Fruit fly (Drosophila melanogaster) whole organism, embryonic: Measurements from ENCODE around the gene zuc.

ENCODE experiments used
- BEAF-32 ChIP-seq: fragments of 200-800 bp; sonication (Bioruptor generic); optimal IDR thresholded peaks from 3 replicates; lab custom pipeline; 2017; ENCODE audit warnings: missing biosample characterization, missing genetic modification characterization, mild to moderate bottlenecking, moderate library complexity, missing genetic modification reagents
- CG10654 ChIP-seq: fragments of 200-800 bp; sonication (Bioruptor generic); optimal IDR thresholded peaks from 2 replicates; lab custom pipeline; 2016; ENCODE audit warnings: missing biosample characterization, missing genetic modification characterization
- CG11085 ChIP-seq: fragments of 200-800 bp; sonication (Bioruptor generic); IDR thresholded peaks from 2 replicates; pipeline ENCODE4 v1.3.6; 2022; ENCODE audit warnings: missing biosample characterization, missing genetic modification characterization
- CG1233 ChIP-seq: fragments of 200-800 bp; sonication (Bioruptor generic); optimal IDR thresholded peaks from 4 replicates; lab custom pipeline; 2018; ENCODE audit warnings: missing biosample characterization, mild to moderate bottlenecking, missing genetic modification characterization
- CG13123 ChIP-seq: fragments of 200-800 bp; sonication (Bioruptor generic); optimal IDR thresholded peaks from 2 replicates; lab custom pipeline; 2016; ENCODE audit warnings: missing biosample characterization, missing genetic modification characterization
- CG13894 ChIP-seq: fragments of 200-800 bp; sonication (Bioruptor generic); optimal IDR thresholded peaks from 3 replicates; lab custom pipeline; 2018; ENCODE audit warnings: missing biosample characterization, mild to moderate bottlenecking, missing genetic modification characterization, moderate library complexity
- CG14014 ChIP-seq: fragments of 200-800 bp; sonication (Bioruptor generic); IDR thresholded peaks from 2 replicates; pipeline ENCODE4 v1.3.6; 2022; ENCODE audit warnings: missing biosample characterization, missing genetic modification characterization
- CG15601 ChIP-seq: fragments of 200-800 bp; sonication (Bioruptor generic); optimal IDR thresholded peaks from 3 replicates; lab custom pipeline; 2019; ENCODE audit warnings: missing biosample characterization, mild to moderate bottlenecking, missing genetic modification characterization, moderate library complexity
- CG17359 ChIP-seq: fragments of 200-800 bp; sonication (Bioruptor generic); optimal IDR thresholded peaks from 3 replicates; lab custom pipeline; 2018; ENCODE audit warnings: missing biosample characterization, mild to moderate bottlenecking, missing genetic modification characterization, moderate library complexity
- CG1832 ChIP-seq: fragments of 200-800 bp; sonication (Bioruptor generic); optimal IDR thresholded peaks from 2 replicates; lab custom pipeline; 2017; ENCODE audit warnings: missing biosample characterization, mild to moderate bottlenecking, missing genetic modification characterization, inconsistent platforms
- CG30020 ChIP-seq: fragments of 200-800 bp; optimal IDR thresholded peaks from 2 replicates; lab custom pipeline; 2019; ENCODE audit warnings: missing biosample characterization, mild to moderate bottlenecking, missing genetic modification characterization, moderate library complexity
- CG3065 ChIP-seq: fragments of 200-800 bp; sonication (Bioruptor generic); optimal IDR thresholded peaks from 2 replicates; lab custom pipeline; 2016; ENCODE audit warnings: missing biosample characterization, missing genetic modification characterization
- CG33557 ChIP-seq: fragments of 200-800 bp; sonication (Bioruptor generic); optimal IDR thresholded peaks from 2 replicates; lab custom pipeline; 2019; ENCODE audit warnings: missing biosample characterization, mild to moderate bottlenecking, missing genetic modification characterization, moderate library complexity
- CG43689 ChIP-seq: fragments of 200-800 bp; sonication (Bioruptor generic); IDR thresholded peaks from 2 replicates; pipeline ENCODE4 v1.3.6; 2022; ENCODE audit warnings: missing biosample characterization, missing genetic modification characterization
- CG4820 ChIP-seq: fragments of 200-800 bp; sonication (Bioruptor generic); optimal IDR thresholded peaks from 3 replicates; lab custom pipeline; 2016; ENCODE audit warnings: missing biosample characterization, missing genetic modification characterization
- CG6272 ChIP-seq: fragments of 200-800 bp; sonication (Bioruptor generic); IDR thresholded peaks from 2 replicates; pipeline ENCODE4 v1.3.6; 2022; ENCODE audit warnings: missing biosample characterization, missing genetic modification characterization
- CG6854 ChIP-seq: fragments of 200-800 bp; sonication (Bioruptor generic); optimal IDR thresholded peaks from 3 replicates; lab custom pipeline; 2017; ENCODE audit warnings: missing biosample characterization, mild to moderate bottlenecking, missing genetic modification characterization
- CG7357 ChIP-seq: fragments of 200-800 bp; sonication (Bioruptor generic); IDR thresholded peaks from 3 replicates; pipeline ENCODE4 v1.3.6; 2022; ENCODE audit warnings: missing biosample characterization, missing genetic modification characterization
- CG8290 ChIP-seq, 3 experiments: fragments of 200-800 bp; sonication (Bioruptor generic); optimal IDR thresholded peaks; 2 replicates each; lab custom pipeline; 2016 to 2019; ENCODE audit warnings: missing biosample characterization in 3 of 3, missing genetic modification characterization in 3 of 3, mild to moderate bottlenecking in 2 of 3, moderate library complexity in 1 of 3
- CG9609 ChIP-seq: fragments of 200-800 bp; sonication (Bioruptor generic); optimal IDR thresholded peaks from 3 replicates; lab custom pipeline; 2016; ENCODE audit warnings: missing biosample characterization, missing genetic modification characterization
- CoRest ChIP-seq: fragments of 200-800 bp; sonication (Bioruptor generic); optimal IDR thresholded peaks from 3 replicates; lab custom pipeline; 2018; ENCODE audit warnings: missing biosample characterization, mild to moderate bottlenecking, missing genetic modification characterization, moderate library complexity
- D ChIP-seq, 2 experiments: fragments of 200-800 bp in 1 of 2; fragments of >200 bp in 1 of 2; sonication (Bioruptor generic) in 1 of 2; optimal IDR thresholded peaks; 2 replicates in 1 of 2; 3 replicates in 1 of 2; lab custom pipeline; 2017; ENCODE audit warnings: mild to moderate bottlenecking in 1 of 2, missing biosample characterization in 1 of 2, missing genetic modification characterization in 1 of 2, missing genetic modification reagents in 1 of 2
- Dll ChIP-seq: fragments of 200-800 bp; sonication (Bioruptor generic); IDR thresholded peaks from 4 replicates; pipeline ENCODE4 v1.3.6; 2022; ENCODE audit warnings: missing biosample characterization, missing genetic modification characterization; ENCODE audit not compliant: partially characterized antibody
- Eip74EF ChIP-seq, 2 experiments: fragments of 200-800 bp in 1 of 2; fragments of >200 bp in 1 of 2; sonication (Bioruptor generic) in 1 of 2; optimal IDR thresholded peaks; 2 replicates each; lab custom pipeline; 2017 to 2019; ENCODE audit warnings: missing biosample characterization in 2 of 2, missing genetic modification characterization in 2 of 2, mild to moderate bottlenecking in 1 of 2, moderate library complexity in 1 of 2
- Fer3 ChIP-seq: fragments of 200-800 bp; sonication (Bioruptor generic); optimal IDR thresholded peaks from 2 replicates; lab custom pipeline; 2018; ENCODE audit warnings: missing biosample characterization, mild to moderate bottlenecking, missing genetic modification characterization, moderate library complexity
- HLH54F ChIP-seq: fragments of 200-800 bp; sonication (Bioruptor generic); optimal IDR thresholded peaks from 3 replicates; lab custom pipeline; 2016; ENCODE audit warnings: missing biosample characterization, missing genetic modification characterization
- Hey ChIP-seq: fragments of 200-800 bp; sonication (Bioruptor generic); optimal IDR thresholded peaks from 3 replicates; lab custom pipeline; 2018; ENCODE audit warnings: missing biosample characterization, mild to moderate bottlenecking, missing genetic modification characterization
- MBD-R2 ChIP-seq: fragments of 200-800 bp; sonication (Bioruptor generic); IDR thresholded peaks from 2 replicates; pipeline ENCODE4 v1.3.6; 2022; ENCODE audit warnings: missing biosample characterization, missing genetic modification characterization
- NFAT ChIP-seq: fragments of 200-800 bp; sonication (Bioruptor generic); IDR thresholded peaks from 2 replicates; pipeline ENCODE4 v1.3.6; 2022; ENCODE audit warnings: missing biosample characterization, missing genetic modification characterization
- Spps ChIP-seq: fragments of 200-800 bp; sonication (Bioruptor generic); optimal IDR thresholded peaks from 2 replicates; lab custom pipeline; 2018; ENCODE audit warnings: missing biosample characterization, mild to moderate bottlenecking, missing genetic modification characterization
- bcd ChIP-seq: fragments of 200-800 bp; sonication (Bioruptor generic); optimal IDR thresholded peaks from 2 replicates; lab custom pipeline; 2017; ENCODE audit warnings: missing biosample characterization, mild to moderate bottlenecking, missing genetic modification characterization
- chinmo ChIP-seq: fragments of 200-800 bp; sonication (Bioruptor generic); IDR thresholded peaks from 4 replicates; pipeline ENCODE4 v1.3.6; 2022; ENCODE audit warnings: missing biosample characterization, missing genetic modification characterization; ENCODE audit not compliant: partially characterized antibody
- crol ChIP-seq: fragments of 200-800 bp; sonication (Bioruptor generic); IDR thresholded peaks from 2 replicates; pipeline ENCODE4 v1.3.6; 2022; ENCODE audit warnings: missing biosample characterization, missing genetic modification characterization
- exex ChIP-seq: fragments of 200-800 bp; sonication (Bioruptor generic); optimal IDR thresholded peaks from 4 replicates; lab custom pipeline; 2018; ENCODE audit warnings: missing biosample characterization, mild to moderate bottlenecking, missing genetic modification characterization, moderate library complexity
- gfzf ChIP-seq: fragments of 200-800 bp; sonication (Bioruptor generic); optimal IDR thresholded peaks from 2 replicates; lab custom pipeline; 2016; ENCODE audit warnings: missing biosample characterization, mild to moderate bottlenecking, missing genetic modification characterization, moderate library complexity
- grn ChIP-seq: fragments of 200-800 bp; sonication (Bioruptor generic); optimal IDR thresholded peaks from 3 replicates; lab custom pipeline; 2017; ENCODE audit warnings: missing biosample characterization, missing genetic modification characterization
- h ChIP-seq: fragments of >200 bp; optimal IDR thresholded peaks from 2 replicates; lab custom pipeline; 2017
- hb ChIP-seq: fragments of 200-800 bp; sonication (Bioruptor generic); IDR thresholded peaks from 3 replicates; pipeline ENCODE4 v1.3.6; 2022; ENCODE audit warnings: missing biosample characterization, missing genetic modification characterization; ENCODE audit not compliant: partially characterized antibody
- org-1 ChIP-seq: fragments of 200-800 bp; sonication (Bioruptor generic); optimal IDR thresholded peaks from 2 replicates; lab custom pipeline; 2017; ENCODE audit warnings: missing biosample characterization, missing genetic modification characterization
- run ChIP-seq: fragments of 200-800 bp; sonication (Bioruptor generic); optimal IDR thresholded peaks from 3 replicates; lab custom pipeline; 2018; ENCODE audit warnings: missing biosample characterization, mild to moderate bottlenecking, missing genetic modification characterization
- schlank ChIP-seq: fragments of 200-800 bp; sonication (Bioruptor generic); optimal IDR thresholded peaks from 2 replicates; lab custom pipeline; 2018; ENCODE audit warnings: missing biosample characterization, mild to moderate bottlenecking, missing genetic modification characterization
- sens ChIP-seq: fragments of 200-800 bp; sonication (Bioruptor generic); peaks from one replicate; lab custom pipeline; 2016; ENCODE audit warnings: missing biosample characterization, missing genetic modification characterization
- ssp ChIP-seq: fragments of 200-800 bp; sonication (Bioruptor generic); IDR thresholded peaks from 2 replicates; pipeline ENCODE4 v1.3.6; 2022; ENCODE audit warnings: missing biosample characterization, missing genetic modification characterization
- sug ChIP-seq: fragments of 200-800 bp; optimal IDR thresholded peaks from 2 replicates; lab custom pipeline; 2019; ENCODE audit warnings: missing biosample characterization, mild to moderate bottlenecking, missing genetic modification characterization, moderate library complexity
- tap ChIP-seq: fragments of 200-800 bp; optimal IDR thresholded peaks from 3 replicates; lab custom pipeline; 2019; ENCODE audit warnings: missing biosample characterization, mild to moderate bottlenecking, missing genetic modification characterization, moderate library complexity
- trem ChIP-seq: fragments of 200-800 bp; optimal IDR thresholded peaks from 3 replicates; lab custom pipeline; 2019; ENCODE audit warnings: missing biosample characterization, mild to moderate bottlenecking, missing genetic modification characterization, moderate library complexity
- wor ChIP-seq: fragments of 200-800 bp; sonication (Bioruptor generic); IDR thresholded peaks from 2 replicates; pipeline ENCODE4 v1.3.6; 2022; ENCODE audit warnings: missing biosample characterization, missing genetic modification characterization
- zen ChIP-seq: fragments of 200-800 bp; sonication (Bioruptor generic); optimal IDR thresholded peaks from 3 replicates; lab custom pipeline; 2018; ENCODE audit warnings: missing biosample characterization, mild to moderate bottlenecking, missing genetic modification characterization, moderate library complexity
- zf30C ChIP-seq: fragments of 200-800 bp; sonication (Bioruptor generic); optimal IDR thresholded peaks from 3 replicates; lab custom pipeline; 2018; ENCODE audit warnings: missing biosample characterization, mild to moderate bottlenecking, missing genetic modification characterization

zuc gene

dm6 chr2L:12029594-12030197 is 40.0 kb upstream of the zuc start (continued):
- no peak for TF ChIP-seq CG43689
- TF ChIP-seq CG6854 (GFP tag; lab: Kevin White, UChicago): no peak
- TF ChIP-seq CG7357 (GFP tag; lab: Robert Waterston, UW): no peak
- no peak for TF ChIP-seq trem (tag; lab: Kevin White, UChicago)
- TF ChIP-seq bcd (GFP tag; lab: Kevin White, UChicago): no peak
- no peak for TF ChIP-seq CG11085
- TF ChIP-seq CG13123 (GFP tag; lab: Kevin White, UChicago): no peak
- peak; percentile 33 for TF ChIP-seq sens
- no peak for TF ChIP-seq CG1832 (GFP tag; lab: Kevin White, UChicago)
- TF ChIP-seq wor (GFP tag; lab: Robert Waterston, UW): no peak
- TF ChIP-seq CG13894 (tag; lab: Kevin White, UChicago): no peak
- no peak for TF ChIP-seq CG17359
- TF ChIP-seq zf30C: no peak
- no peak for TF ChIP-seq CG14014 (GFP tag; lab: Robert Waterston, UW)
- no peak for TF ChIP-seq CG9609 (GFP tag; lab: Kevin White, UChicago)
- TF ChIP-seq CG10654: no peak
- no peak for TF ChIP-seq zen
- peak; percentile 7 for TF ChIP-seq Hey
- peak; percentile 69 for TF ChIP-seq grn (GFP tag; lab: Kevin White, UChicago)
- TF ChIP-seq CG33557 (GFP tag; lab: Kevin White, UChicago): no peak
- no peak for TF ChIP-seq CG4820 (GFP tag; lab: Kevin White, UChicago)
- TF ChIP-seq CG1233 (GFP tag; lab: Kevin White, UChicago): no peak
- no peak for TF ChIP-seq CG6272 (GFP tag; lab: Robert Waterston, UW)
- 0 out of 4 replicates have a peak, but pooled peaks have one; percentile 55 for TF ChIP-seq chinmo (GFP tag; lab: Robert Waterston, UW)
- TF ChIP-seq CoRest: no peak
- TF ChIP-seq CG15601 (tag; lab: Kevin White, UChicago): no peak
- peak; percentile 93 for TF ChIP-seq exex
- no peak for TF ChIP-seq gfzf (GFP tag; lab: Kevin White, UChicago)
- no peak for TF ChIP-seq NFAT (GFP tag; lab: Robert Waterston, UW)

- TF ChIP-seq Spps: no peak
- no peak for TF ChIP-seq Fer3
- TF ChIP-seq Eip74EF (GFP tag; optimal IDR thresholded peaks at IDR 0.05; lab: Kevin White, UChicago): peak in 1 of 2 experiments; percentile 69
- no peak for TF ChIP-seq CG1233 (GFP tag; lab: Kevin White, UChicago)
- no peak for TF ChIP-seq CG8290 (GFP tag; optimal IDR thresholded peaks at IDR 0.05; lab: Kevin White, UChicago)
- peak in 1 of 2 experiments; percentile 14 for TF ChIP-seq CG8290 (tag; optimal IDR thresholded peaks at IDR 0.05; lab: Kevin White, UChicago)
- TF ChIP-seq CG30020 (tag; lab: Kevin White, UChicago): no peak
- no peak for TF ChIP-seq HLH54F (GFP tag; lab: Kevin White, UChicago)
- no peak for TF ChIP-seq Dll (GFP tag; lab: Robert Waterston, UW)
- TF ChIP-seq CG13894 (tag; lab: Kevin White, UChicago): no peak
- TF ChIP-seq D (optimal IDR thresholded peaks at IDR 0.05; lab: Kevin White, UChicago): no peak
- no peak for TF ChIP-seq D (GFP tag; optimal IDR thresholded peaks at IDR 0.05; lab: Kevin White, UChicago)
- TF ChIP-seq CG3065 (GFP tag; lab: Kevin White, UChicago): no peak
- TF ChIP-seq run (tag; lab: Kevin White, UChicago): no peak
- TF ChIP-seq crol (GFP tag; lab: Robert Waterston, UW): 0 out of 2 replicates have a peak, but pooled peaks have one; percentile 22
- no peak for TF ChIP-seq MBD-R2
- TF ChIP-seq h (lab: Kevin White, UChicago): no peak
- no peak for TF ChIP-seq ssp (GFP tag; lab: Robert Waterston, UW)
- no peak for TF ChIP-seq org-1 (GFP tag; lab: Kevin White, UChicago)
- no peak for TF ChIP-seq schlank
- no peak for TF ChIP-seq tap
- TF ChIP-seq BEAF-32 (GFP tag; lab: Kevin White, UChicago): no peak
- TF ChIP-seq zf30C: no peak
- TF ChIP-seq hb (GFP tag; lab: Robert Waterston, UW): no peak
- peak; percentile 43 for TF ChIP-seq sug (tag; lab: Kevin White, UChicago)
Measured at dm6 chr2L:12028808-12029207, 39.1 kb upstream of the zuc start.
